Fruit fly (Drosophila melanogaster) whole organism, embryonic: ENCODE measurements around the gene CG6933.

Source experiments
- CG11085 ChIP-seq: fragments of 200-800 bp; sonication (Bioruptor generic); IDR thresholded peaks from 2 replicates; pipeline ENCODE4 v1.3.6; 2022; ENCODE audit warnings: missing biosample characterization, missing genetic modification characterization
- CG11093 ChIP-seq: fragments of 200-800 bp; sonication (Bioruptor generic); IDR thresholded peaks from 3 replicates; pipeline ENCODE4 v1.3.6; 2022; ENCODE audit warnings: missing biosample characterization, missing genetic modification characterization
- CG11696 ChIP-seq: fragments of 200-800 bp; sonication (Bioruptor generic); IDR thresholded peaks from 2 replicates; pipeline ENCODE4 v1.3.6; 2022; ENCODE audit warnings: missing biosample characterization, missing genetic modification characterization
- CG12219 ChIP-seq: fragments of 200-800 bp; sonication (Bioruptor generic); optimal IDR thresholded peaks from 3 replicates; lab custom pipeline; 2018; ENCODE audit warnings: missing biosample characterization, mild to moderate bottlenecking, missing genetic modification characterization
- CG12659 ChIP-seq: fragments of 200-800 bp; sonication (Bioruptor generic); optimal IDR thresholded peaks from 3 replicates; lab custom pipeline; 2017; ENCODE audit warnings: mild to moderate bottlenecking, missing biosample characterization, missing genetic modification reagents, missing genetic modification characterization
- CG15011 ChIP-seq: fragments of 200-800 bp; sonication (Bioruptor generic); optimal IDR thresholded peaks from 3 replicates; lab custom pipeline; 2018; ENCODE audit warnings: missing biosample characterization, mild to moderate bottlenecking, missing genetic modification characterization
- CG18011 ChIP-seq: fragments of 200-800 bp; sonication (Bioruptor generic); optimal IDR thresholded peaks from 2 replicates; lab custom pipeline; 2017; ENCODE audit warnings: missing biosample characterization, missing genetic modification characterization, mild to moderate bottlenecking, moderate library complexity, missing genotype
- CG2116 ChIP-seq: fragments of 200-800 bp; sonication (Bioruptor generic); optimal IDR thresholded peaks from 3 replicates; lab custom pipeline; 2018; ENCODE audit warnings: missing biosample characterization, mild to moderate bottlenecking, missing genetic modification characterization
- CG2120 ChIP-seq: fragments of 200-800 bp; sonication (Bioruptor generic); optimal IDR thresholded peaks from 3 replicates; lab custom pipeline; 2016; ENCODE audit warnings: missing biosample characterization, missing genetic modification characterization
- CG2678 ChIP-seq: fragments of 200-800 bp; sonication (Bioruptor generic); optimal IDR thresholded peaks from 3 replicates; lab custom pipeline; 2019; ENCODE audit warnings: missing biosample characterization, mild to moderate bottlenecking, missing genetic modification characterization, moderate library complexity
- CG32532 ChIP-seq: fragments of 200-800 bp; sonication (Bioruptor generic); IDR thresholded peaks from 2 replicates; pipeline ENCODE4 v1.3.6; 2022; ENCODE audit warnings: missing biosample characterization, missing genetic modification characterization
- CG3281 ChIP-seq: fragments of 200-800 bp; sonication (Bioruptor generic); optimal IDR thresholded peaks from 3 replicates; lab custom pipeline; 2017; ENCODE audit warnings: missing biosample characterization, mild to moderate bottlenecking, missing genetic modification characterization
- CG34422 ChIP-seq: fragments of 200-800 bp; sonication (Bioruptor generic); IDR thresholded peaks from 3 replicates; pipeline ENCODE4 v1.3.6; 2022; ENCODE audit warnings: missing biosample characterization, missing genetic modification characterization
- CG8281 ChIP-seq: fragments of 200-800 bp; sonication (Bioruptor generic); optimal IDR thresholded peaks from 2 replicates; lab custom pipeline; 2018; ENCODE audit warnings: missing biosample characterization, mild to moderate bottlenecking, missing genetic modification characterization, moderate library complexity
- CG8290 ChIP-seq, 3 experiments: fragments of 200-800 bp; sonication (Bioruptor generic); optimal IDR thresholded peaks; 2 replicates each; lab custom pipeline; 2016 to 2019; ENCODE audit warnings: missing biosample characterization in 3 of 3, missing genetic modification characterization in 3 of 3, mild to moderate bottlenecking in 2 of 3, moderate library complexity in 1 of 3
- CG9797 ChIP-seq: fragments of 200-800 bp; sonication (Bioruptor generic); optimal IDR thresholded peaks from 3 replicates; lab custom pipeline; 2018; ENCODE audit warnings: missing biosample characterization, mild to moderate bottlenecking, missing genetic modification characterization
- Deaf1 ChIP-seq: fragments of 200-800 bp; optimal IDR thresholded peaks from 3 replicates; lab custom pipeline; 2019; ENCODE audit warnings: missing biosample characterization, mild to moderate bottlenecking, missing genetic modification characterization, moderate library complexity
- Drgx ChIP-seq: fragments of 200-800 bp; sonication (Bioruptor generic); IDR thresholded peaks from 2 replicates; pipeline ENCODE4 v1.3.6; 2022; ENCODE audit warnings: missing biosample characterization, missing genetic modification characterization
- Eip74EF ChIP-seq, 2 experiments: fragments of 200-800 bp in 1 of 2; fragments of >200 bp in 1 of 2; sonication (Bioruptor generic) in 1 of 2; optimal IDR thresholded peaks; 2 replicates each; lab custom pipeline; 2017 to 2019; ENCODE audit warnings: missing biosample characterization in 2 of 2, missing genetic modification characterization in 2 of 2, mild to moderate bottlenecking in 1 of 2, moderate library complexity in 1 of 2
- Ets65A ChIP-seq: fragments of 200-800 bp; sonication (Bioruptor generic); peaks from one replicate; lab custom pipeline; 2016; ENCODE audit warnings: missing biosample characterization, missing genetic modification characterization
- H2.0 ChIP-seq: fragments of 200-800 bp; sonication (Bioruptor generic); IDR thresholded peaks from 2 replicates; pipeline ENCODE4 v1.3.6; 2022; ENCODE audit warnings: missing biosample characterization, missing genetic modification characterization
- Hmr ChIP-seq: fragments of 200-800 bp; sonication (Bioruptor generic); optimal IDR thresholded peaks from 3 replicates; lab custom pipeline; 2017; ENCODE audit warnings: mild to moderate bottlenecking, missing biosample characterization, missing genetic modification reagents, missing genetic modification characterization
- Jarid2 ChIP-seq: fragments of 200-800 bp; sonication (Bioruptor generic); optimal IDR thresholded peaks from 3 replicates; lab custom pipeline; 2017; ENCODE audit warnings: mild to moderate bottlenecking, missing biosample characterization, missing genetic modification reagents, missing genetic modification characterization
- Max ChIP-seq: fragments of 200-800 bp; sonication (Bioruptor generic); optimal IDR thresholded peaks from 2 replicates; lab custom pipeline; 2016; ENCODE audit warnings: missing biosample characterization, mild to moderate bottlenecking, missing genetic modification characterization
- Med ChIP-seq: fragments of 200-800 bp; sonication (Bioruptor generic); peaks from one replicate; lab custom pipeline; 2016; ENCODE audit warnings: missing biosample characterization, missing genetic modification characterization, mild to moderate bottlenecking, inconsistent platforms, moderate library complexity
- NC2β ChIP-seq: fragments of 200-800 bp; sonication (Bioruptor generic); optimal IDR thresholded peaks from 2 replicates; lab custom pipeline; 2016; ENCODE audit warnings: missing biosample characterization, missing genetic modification characterization
- NFAT ChIP-seq: fragments of 200-800 bp; sonication (Bioruptor generic); IDR thresholded peaks from 2 replicates; pipeline ENCODE4 v1.3.6; 2022; ENCODE audit warnings: missing biosample characterization, missing genetic modification characterization
- NK7.1 ChIP-seq: fragments of 200-800 bp; sonication (Bioruptor generic); optimal IDR thresholded peaks from 3 replicates; lab custom pipeline; 2016; ENCODE audit warnings: missing biosample characterization, missing genetic modification characterization
- Pdp1 ChIP-seq, 2 experiments: fragments of 200-800 bp; sonication (Bioruptor generic); optimal IDR thresholded peaks; 3 replicates each; lab custom pipeline; 2016; ENCODE audit warnings: missing biosample characterization in 2 of 2, missing genetic modification characterization in 2 of 2, mild to moderate bottlenecking in 1 of 2, moderate library complexity in 1 of 2
- Scr ChIP-seq: fragments of 200-800 bp; sonication (Bioruptor generic); IDR thresholded peaks from 2 replicates; pipeline ENCODE4 v1.3.6; 2022; ENCODE audit warnings: missing biosample characterization, missing genetic modification characterization; ENCODE audit not compliant: partially characterized antibody
- Sin3A ChIP-seq: fragments of >200 bp; optimal IDR thresholded peaks from 2 replicates; lab custom pipeline; 2018
- Ssrp ChIP-seq: fragments of 200-800 bp; sonication (Bioruptor generic); optimal IDR thresholded peaks from 2 replicates; lab custom pipeline; 2018; ENCODE audit warnings: missing biosample characterization, mild to moderate bottlenecking, missing genetic modification characterization, moderate library complexity
- Taf1 ChIP-seq: fragments of 200-800 bp; sonication (Bioruptor generic); IDR thresholded peaks from 2 replicates; pipeline ENCODE4 v1.3.6; 2022; ENCODE audit warnings: missing biosample characterization, missing genetic modification characterization
- Vsx1 ChIP-seq: fragments of 200-800 bp; sonication (Bioruptor generic); optimal IDR thresholded peaks from 2 replicates; lab custom pipeline; 2017; ENCODE audit warnings: missing biosample characterization, mild to moderate bottlenecking, missing genetic modification characterization, missing genetic modification reagents
- crp ChIP-seq, 2 experiments: fragments of 200-800 bp; sonication (Bioruptor generic); optimal IDR thresholded peaks; 2 replicates in 1 of 2; 3 replicates in 1 of 2; lab custom pipeline; 2017; ENCODE audit warnings: missing biosample characterization in 2 of 2, missing genetic modification characterization in 2 of 2, mild to moderate bottlenecking in 1 of 2, moderate library complexity in 1 of 2
- dpn ChIP-seq, 2 experiments: fragments of 200-800 bp; sonication (Bioruptor generic); optimal IDR thresholded peaks; 3 replicates each; lab custom pipeline; 2016; ENCODE audit warnings: missing biosample characterization in 2 of 2, missing genetic modification characterization in 2 of 2
- exex ChIP-seq: fragments of 200-800 bp; sonication (Bioruptor generic); optimal IDR thresholded peaks from 4 replicates; lab custom pipeline; 2018; ENCODE audit warnings: missing biosample characterization, mild to moderate bottlenecking, missing genetic modification characterization, moderate library complexity
- grau ChIP-seq: fragments of 200-800 bp; optimal IDR thresholded peaks from 3 replicates; lab custom pipeline; 2019; ENCODE audit warnings: missing biosample characterization, mild to moderate bottlenecking, missing genetic modification characterization, moderate library complexity
- gro ChIP-seq: fragments of 200-800 bp; sonication (Bioruptor generic); optimal IDR thresholded peaks from 2 replicates; lab custom pipeline; 2016; ENCODE audit warnings: missing biosample characterization, missing genetic modification characterization
- h ChIP-seq: fragments of >200 bp; optimal IDR thresholded peaks from 2 replicates; lab custom pipeline; 2017
- kay ChIP-seq: fragments of 200-800 bp; sonication (Bioruptor generic); optimal IDR thresholded peaks from 2 replicates; lab custom pipeline; 2016; ENCODE audit warnings: missing biosample characterization, missing genetic modification characterization
- luna ChIP-seq: fragments of 200-800 bp; sonication (Bioruptor generic); optimal IDR thresholded peaks from 2 replicates; lab custom pipeline; 2016; ENCODE audit warnings: missing biosample characterization, missing genetic modification characterization
- pho ChIP-seq: fragments of 200-800 bp; sonication (Bioruptor generic); optimal IDR thresholded peaks from 2 replicates; lab custom pipeline; 2016; ENCODE audit warnings: missing biosample characterization, missing genetic modification characterization
- pita ChIP-seq: fragments of 200-800 bp; sonication (Bioruptor generic); optimal IDR thresholded peaks from 2 replicates; lab custom pipeline; 2017; ENCODE audit warnings: missing biosample characterization, mild to moderate bottlenecking, missing genetic modification characterization
- run ChIP-seq: fragments of 200-800 bp; sonication (Bioruptor generic); optimal IDR thresholded peaks from 3 replicates; lab custom pipeline; 2018; ENCODE audit warnings: missing biosample characterization, mild to moderate bottlenecking, missing genetic modification characterization
- sc ChIP-seq, 3 experiments: fragments of >200 bp in 2 of 3; fragments of 200-800 bp in 1 of 3; sonication (Bioruptor generic) in 1 of 3; optimal IDR thresholded peaks; 2 replicates in 2 of 3; 3 replicates in 1 of 3; lab custom pipeline; 2017; ENCODE audit warnings: mild to moderate bottlenecking in 1 of 3, missing biosample characterization in 1 of 3, missing genetic modification characterization in 1 of 3, missing genetic modification reagents in 1 of 3
- tup ChIP-seq: fragments of 200-800 bp; sonication (Bioruptor generic); optimal IDR thresholded peaks from 2 replicates; lab custom pipeline; 2016; ENCODE audit warnings: missing biosample characterization, mild to moderate bottlenecking, missing genetic modification characterization, moderate library complexity
- vfl ChIP-seq: fragments of 200-800 bp; sonication (Bioruptor generic); optimal IDR thresholded peaks from 2 replicates; lab custom pipeline; 2016; ENCODE audit warnings: missing biosample characterization, missing genetic modification characterization
- zfh2 ChIP-seq: fragments of 200-800 bp; sonication (Bioruptor generic); optimal IDR thresholded peaks from 2 replicates; lab custom pipeline; 2016; ENCODE audit warnings: missing biosample characterization, missing genetic modification characterization

Gene CG6933

dm6 chr3L:20185206-20185868, 34.9 kb downstream of the CG6933 start (continued):
- peak; percentile 22 for TF ChIP-seq CG15011 (GFP tag; lab: Kevin White, UChicago)
- TF ChIP-seq h = no peak
- peak; percentile 37 for TF ChIP-seq CG2116 (GFP tag; lab: Kevin White, UChicago)
- TF ChIP-seq Med = peak; percentile 87
- TF ChIP-seq CG18011 (GFP tag; lab: Kevin White, UChicago) = no peak
- TF ChIP-seq Max (GFP tag; lab: Kevin White, UChicago) = peak; percentile 5
- no peak for TF ChIP-seq NK7.1
- peak; percentile 98 for TF ChIP-seq Deaf1
- TF ChIP-seq Jarid2 (GFP tag; lab: Kevin White, UChicago) = peak; percentile 44
- TF ChIP-seq sc (optimal IDR thresholded peaks at IDR 0.05; lab: Kevin White, UChicago) = no peak
- TF ChIP-seq sc (GFP tag; optimal IDR thresholded peaks at IDR 0.05; lab: Kevin White, UChicago) = peak; percentile 4
- peak in 1 of 2 experiments; percentile 32 for TF ChIP-seq Pdp1 (GFP tag; optimal IDR thresholded peaks at IDR 0.05; lab: Kevin White, UChicago)
- peak; percentile 49 for TF ChIP-seq Ssrp (tag; lab: Kevin White, UChicago)
- TF ChIP-seq Sin3A (lab: Kevin White, UChicago) = no peak
- peak; percentile 60 for TF ChIP-seq pho (GFP tag; lab: Kevin White, UChicago)
- TF ChIP-seq dpn (GFP tag; optimal IDR thresholded peaks at IDR 0.05; lab: Kevin White, UChicago) = peak; percentile 22 to 59
- TF ChIP-seq CG34422 (GFP tag; lab: Robert Waterston, UW) = peak; percentile 48; the same call in 1 of the 3 replicates
- TF ChIP-seq run (tag; lab: Kevin White, UChicago) = no peak
- no peak for TF ChIP-seq luna
- TF ChIP-seq exex (tag; lab: Kevin White, UChicago) = no peak
- no peak for TF ChIP-seq CG9797
- TF ChIP-seq CG8290 (GFP tag; optimal IDR thresholded peaks at IDR 0.05; lab: Kevin White, UChicago) = no peak
- peak in 1 of 2 experiments; percentile 51 for TF ChIP-seq CG8290 (tag; optimal IDR thresholded peaks at IDR 0.05; lab: Kevin White, UChicago)
- no peak for TF ChIP-seq kay
- TF ChIP-seq Scr (GFP tag; lab: Robert Waterston, UW) = no peak
- TF ChIP-seq Hmr (GFP tag; lab: Kevin White, UChicago) = peak; percentile 85
- peak; percentile 65 for TF ChIP-seq CG3281 (GFP tag; lab: Kevin White, UChicago)
- TF ChIP-seq Eip74EF (GFP tag; optimal IDR thresholded peaks at IDR 0.05; lab: Kevin White, UChicago) = peak in 1 of 2 experiments; percentile 37
- no peak for TF ChIP-seq CG11093 (GFP tag; lab: Robert Waterston, UW)
- peak; percentile 60; the same call in 1 of the 2 replicates for TF ChIP-seq CG11696 (GFP tag; lab: Robert Waterston, UW)
- peak; percentile 56 for TF ChIP-seq CG12659
- TF ChIP-seq NFAT (GFP tag; lab: Robert Waterston, UW) = no peak
- TF ChIP-seq CG12219 (GFP tag; lab: Kevin White, UChicago) = peak; percentile 39
- TF ChIP-seq Vsx1 (GFP tag; lab: Kevin White, UChicago) = no peak
- no peak for TF ChIP-seq NC2β
- TF ChIP-seq gro (GFP tag; lab: Kevin White, UChicago) = no peak
- no peak for TF ChIP-seq vfl (GFP tag; lab: Kevin White, UChicago)
- peak in 1 of 2 experiments; percentile 12 for TF ChIP-seq crp (GFP tag; optimal IDR thresholded peaks at IDR 0.05; lab: Kevin White, UChicago)
- no peak; the same call in 1 of the 2 replicates for TF ChIP-seq Taf1 (GFP tag; lab: Robert Waterston, UW)
- TF ChIP-seq CG32532 = peak; percentile 42; the same call in 1 of the 2 replicates
- TF ChIP-seq CG2678 = peak; percentile 74
- TF ChIP-seq Drgx (GFP tag; lab: Robert Waterston, UW) = no peak
- no peak for TF ChIP-seq pita (GFP tag; lab: Kevin White, UChicago)
- TF ChIP-seq H2.0 (GFP tag; lab: Robert Waterston, UW) = peak; percentile 61
- no peak for TF ChIP-seq CG8281 (tag; lab: Kevin White, UChicago)
- peak; percentile 82 for TF ChIP-seq grau (tag; lab: Kevin White, UChicago)
- peak; percentile 87 for TF ChIP-seq CG2120 (GFP tag; lab: Kevin White, UChicago)
- peak; percentile 8 for TF ChIP-seq tup (GFP tag; lab: Kevin White, UChicago)
- TF ChIP-seq Ets65A (GFP tag; lab: Kevin White, UChicago) = peak; percentile 78
- peak; percentile 49 for TF ChIP-seq zfh2 (GFP tag; lab: Kevin White, UChicago)
- no peak for TF ChIP-seq CG11085 (GFP tag; lab: Robert Waterston, UW)
